Worm (Caenorhabditis elegans) whole organism, midembryonic: ENCODE measurements around the gene spt-4.

ENCODE experiments used
- med-1 ChIP-seq: sonication (generic microtip); optimal IDR thresholded peaks from 2 replicates; lab custom pipeline; 2017; ENCODE audit warnings: missing genetic modification characterization, mild to moderate bottlenecking, missing compliant biosample characterization, antibody characterized with exemption, missing genetic modification reagents; ENCODE audit not compliant: insufficient read depth
- ref-1 ChIP-seq: fragments of 200-800 bp; sonication (Bioruptor generic); conservative IDR thresholded peaks from 2 replicates; pipeline ENCODE4 v1.3.6; 2022; ENCODE audit warnings: missing genetic modification reagents, missing genetic modification characterization, missing compliant biosample characterization
- tab-1 ChIP-seq: fragments of 200-800 bp; sonication (Bioruptor generic); IDR thresholded peaks from 2 replicates; pipeline ENCODE4 v1.3.6; 2022; ENCODE audit warnings: missing genetic modification characterization, missing compliant biosample characterization
- ztf-23 ChIP-seq: fragments of 200-800 bp; sonication (Bioruptor generic); IDR thresholded peaks from 2 replicates; pipeline ENCODE4 v1.3.6; 2022; ENCODE audit warnings: missing genetic modification reagents, missing genetic modification characterization, missing compliant biosample characterization

ce11 chrIII:92247-92646 is 22.7 kb upstream of the spt-4 start:
- TF ChIP-seq ztf-23 (no peak), med-1 (GFP tag; lab: Kevin White, UChicago) (no peak), ref-1 (GFP tag; lab: Robert Waterston, UW) (no peak), tab-1 (no peak)
